Fruit fly (Drosophila melanogaster) whole organism, embryonic: ENCODE measurements around the gene Nsun5.

Source experiments
- Awh ChIP-seq: fragments of 200-800 bp; sonication (Bioruptor generic); IDR thresholded peaks from 2 replicates; pipeline ENCODE4, ENCODE4 v1.3.6; 2022; ENCODE audit warnings: missing biosample characterization, missing genetic modification characterization
- Bdp1 ChIP-seq: fragments of 200-800 bp; sonication (Bioruptor generic); optimal IDR thresholded peaks from 3 replicates; lab custom pipeline; 2016; ENCODE audit warnings: missing biosample characterization, missing genetic modification characterization
- CG10267 ChIP-seq: fragments of 200-800 bp; sonication (Bioruptor generic); optimal IDR thresholded peaks from 2 replicates; lab custom pipeline; 2018; ENCODE audit warnings: missing biosample characterization, mild to moderate bottlenecking, missing genetic modification characterization, moderate library complexity
- CG11093 ChIP-seq: fragments of 200-800 bp; sonication (Bioruptor generic); IDR thresholded peaks from 3 replicates; pipeline ENCODE4 v1.3.6; 2022; ENCODE audit warnings: missing biosample characterization, missing genetic modification characterization
- CG12236 ChIP-seq: fragments of 200-800 bp; sonication (Bioruptor generic); optimal IDR thresholded peaks from 2 replicates; lab custom pipeline; 2016; ENCODE audit warnings: missing biosample characterization, missing genetic modification characterization
- CG12659 ChIP-seq: fragments of 200-800 bp; sonication (Bioruptor generic); optimal IDR thresholded peaks from 3 replicates; lab custom pipeline; 2017; ENCODE audit warnings: mild to moderate bottlenecking, missing biosample characterization, missing genetic modification reagents, missing genetic modification characterization
- CG14710 ChIP-seq: fragments of 200-800 bp; sonication (Bioruptor generic); optimal IDR thresholded peaks from 3 replicates; lab custom pipeline; 2019; ENCODE audit warnings: missing biosample characterization, mild to moderate bottlenecking, missing genetic modification characterization, moderate library complexity
- CG16813 ChIP-seq: fragments of 200-800 bp; sonication (Bioruptor generic); IDR thresholded peaks from 3 replicates; pipeline ENCODE4 v1.3.6; 2022; ENCODE audit warnings: missing biosample characterization, missing genetic modification characterization; ENCODE audit not compliant: partially characterized antibody
- CG17802 ChIP-seq: fragments of 200-800 bp; sonication (Bioruptor generic); optimal IDR thresholded peaks from 2 replicates; lab custom pipeline; 2018; ENCODE audit warnings: missing biosample characterization, mild to moderate bottlenecking, missing genetic modification characterization, moderate library complexity
- CG17829 ChIP-seq: fragments of 200-800 bp; optimal IDR thresholded peaks from 2 replicates; lab custom pipeline; 2019; ENCODE audit warnings: missing biosample characterization, mild to moderate bottlenecking, missing genetic modification characterization, moderate library complexity
- CG2712 ChIP-seq: fragments of 200-800 bp; optimal IDR thresholded peaks from 3 replicates; lab custom pipeline; 2019; ENCODE audit warnings: missing biosample characterization, mild to moderate bottlenecking, missing genetic modification characterization, moderate library complexity
- CG2889 ChIP-seq: fragments of 200-800 bp; sonication (Bioruptor generic); IDR thresholded peaks from 3 replicates; pipeline ENCODE4 v1.3.6; 2022; ENCODE audit warnings: missing biosample characterization, missing genetic modification characterization
- CG32772 ChIP-seq: fragments of 200-800 bp; sonication (Bioruptor generic); IDR thresholded peaks from 2 replicates; pipeline ENCODE4 v1.3.6; 2022; ENCODE audit warnings: missing biosample characterization, missing genetic modification characterization
- CG6175 ChIP-seq: fragments of 200-800 bp; sonication (Bioruptor generic); IDR thresholded peaks from 3 replicates; pipeline ENCODE4 v1.3.6; 2022; ENCODE audit warnings: missing biosample characterization, missing genetic modification characterization
- CG6654 ChIP-seq: fragments of 200-800 bp; sonication (Bioruptor generic); optimal IDR thresholded peaks from 2 replicates; lab custom pipeline; 2017; ENCODE audit warnings: missing biosample characterization, mild to moderate bottlenecking, missing genetic modification characterization
- CG6791 ChIP-seq: fragments of 200-800 bp; sonication (Bioruptor generic); IDR thresholded peaks from 3 replicates; pipeline ENCODE4 v1.3.6; 2022; ENCODE audit warnings: missing biosample characterization, missing genetic modification characterization; ENCODE audit not compliant: partially characterized antibody
- CG7271 ChIP-seq: fragments of 200-800 bp; sonication (Bioruptor generic); optimal IDR thresholded peaks from 2 replicates; lab custom pipeline; 2018; ENCODE audit warnings: missing biosample characterization, mild to moderate bottlenecking, missing genetic modification characterization, moderate library complexity
- CG7357 ChIP-seq: fragments of 200-800 bp; sonication (Bioruptor generic); IDR thresholded peaks from 3 replicates; pipeline ENCODE4 v1.3.6; 2022; ENCODE audit warnings: missing biosample characterization, missing genetic modification characterization
- CG7372 ChIP-seq: fragments of 200-800 bp; sonication (Bioruptor generic); IDR thresholded peaks from 2 replicates; pipeline ENCODE4 v1.3.6; 2022; ENCODE audit warnings: missing biosample characterization, missing genetic modification characterization
- CG8478 ChIP-seq: fragments of >200 bp; optimal IDR thresholded peaks from 2 replicates; lab custom pipeline; 2018
- CTCF ChIP-seq: fragments of 200-800 bp; sonication (Bioruptor generic); optimal IDR thresholded peaks from 2 replicates; lab custom pipeline; 2017; ENCODE audit warnings: missing biosample characterization, mild to moderate bottlenecking, missing genetic modification characterization, moderate library complexity
- Dad ChIP-seq: fragments of 200-800 bp; sonication (Bioruptor generic); optimal IDR thresholded peaks from 3 replicates; lab custom pipeline; 2016; ENCODE audit warnings: missing biosample characterization, missing genetic modification characterization
- Dll ChIP-seq: fragments of 200-800 bp; sonication (Bioruptor generic); IDR thresholded peaks from 4 replicates; pipeline ENCODE4 v1.3.6; 2022; ENCODE audit warnings: missing biosample characterization, missing genetic modification characterization; ENCODE audit not compliant: partially characterized antibody
- Dref ChIP-seq: fragments of 200-800 bp; sonication (Bioruptor generic); IDR thresholded peaks from 2 replicates; pipeline ENCODE4 v1.3.6; 2022; ENCODE audit warnings: missing biosample characterization, missing genetic modification characterization
- Ets97D ChIP-seq: fragments of 200-800 bp; sonication (Bioruptor generic); optimal IDR thresholded peaks from 3 replicates; lab custom pipeline; 2016; ENCODE audit warnings: missing biosample characterization, missing genetic modification characterization
- H15 ChIP-seq: fragments of 200-800 bp; sonication (Bioruptor generic); IDR thresholded peaks from 3 replicates; pipeline ENCODE4 v1.3.6; 2022; ENCODE audit warnings: missing biosample characterization, missing genetic modification characterization
- Hand ChIP-seq: fragments of 200-800 bp; sonication (Bioruptor generic); optimal IDR thresholded peaks from 2 replicates; lab custom pipeline; 2017; ENCODE audit warnings: mild to moderate bottlenecking, missing biosample characterization, missing genetic modification reagents, missing genetic modification characterization
- HmgD ChIP-seq: fragments of 200-800 bp; sonication (Bioruptor generic); optimal IDR thresholded peaks from 3 replicates; lab custom pipeline; 2016; ENCODE audit warnings: missing biosample characterization, missing genetic modification characterization
- Jarid2 ChIP-seq: fragments of 200-800 bp; sonication (Bioruptor generic); optimal IDR thresholded peaks from 3 replicates; lab custom pipeline; 2017; ENCODE audit warnings: mild to moderate bottlenecking, missing biosample characterization, missing genetic modification reagents, missing genetic modification characterization
- Lpt ChIP-seq: fragments of >200 bp; optimal IDR thresholded peaks from 2 replicates; lab custom pipeline; 2018; ENCODE audit warnings: missing biosample characterization, missing genetic modification characterization
- Neu2 ChIP-seq: fragments of 200-800 bp; sonication (Bioruptor generic); optimal IDR thresholded peaks from 3 replicates; lab custom pipeline; 2016; ENCODE audit warnings: missing biosample characterization, missing genetic modification characterization, borderline replicate concordance
- Nf-YA ChIP-seq: fragments of 200-800 bp; sonication (Bioruptor generic); IDR thresholded peaks from 2 replicates; pipeline ENCODE4 v1.3.6; 2022; ENCODE audit warnings: missing biosample characterization, missing genetic modification characterization
- NfI ChIP-seq: fragments of 200-800 bp; sonication (Bioruptor generic); optimal IDR thresholded peaks from 3 replicates; lab custom pipeline; 2018; ENCODE audit warnings: missing biosample characterization, mild to moderate bottlenecking, missing genetic modification characterization, moderate library complexity
- Rfx ChIP-seq: fragments of 200-800 bp; sonication (Bioruptor generic); IDR thresholded peaks from 2 replicates; pipeline ENCODE4 v1.3.6; 2022; ENCODE audit warnings: missing biosample characterization, missing genetic modification characterization
- Sry-δ ChIP-seq: fragments of 200-800 bp; sonication (Bioruptor generic); optimal IDR thresholded peaks from 2 replicates; lab custom pipeline; 2016; ENCODE audit warnings: missing biosample characterization, missing genetic modification characterization
- ab ChIP-seq: fragments of 200-800 bp; sonication (Bioruptor generic); optimal IDR thresholded peaks from 2 replicates; lab custom pipeline; 2016; ENCODE audit warnings: missing biosample characterization, missing genetic modification characterization
- bab2 ChIP-seq: fragments of 200-800 bp; sonication (Bioruptor generic); optimal IDR thresholded peaks from 2 replicates; lab custom pipeline; 2016; ENCODE audit warnings: missing biosample characterization, missing genetic modification characterization
- bbx ChIP-seq: fragments of 200-800 bp; sonication (Bioruptor generic); IDR thresholded peaks from 2 replicates; pipeline ENCODE4 v1.3.6; 2022; ENCODE audit warnings: missing biosample characterization, missing genetic modification characterization; ENCODE audit not compliant: partially characterized antibody
- corto ChIP-seq: fragments of 200-800 bp; sonication (Bioruptor generic); optimal IDR thresholded peaks from 2 replicates; lab custom pipeline; 2016; ENCODE audit warnings: missing biosample characterization, mild to moderate bottlenecking, missing genetic modification characterization, moderate library complexity
- croc ChIP-seq: fragments of 200-800 bp; sonication (Bioruptor generic); conservative IDR thresholded peaks from 3 replicates; pipeline ENCODE4 v1.3.6; 2022; ENCODE audit warnings: missing biosample characterization, missing genetic modification characterization
- crol ChIP-seq: fragments of 200-800 bp; sonication (Bioruptor generic); IDR thresholded peaks from 2 replicates; pipeline ENCODE4 v1.3.6; 2022; ENCODE audit warnings: missing biosample characterization, missing genetic modification characterization
- ewg ChIP-seq: fragments of 200-800 bp; sonication (Bioruptor generic); optimal IDR thresholded peaks from 3 replicates; lab custom pipeline; 2017; ENCODE audit warnings: mild to moderate bottlenecking, missing biosample characterization, missing genetic modification reagents, missing genetic modification characterization
- fd3F ChIP-seq: fragments of 200-800 bp; sonication (Bioruptor generic); optimal IDR thresholded peaks from 2 replicates; lab custom pipeline; 2018; ENCODE audit warnings: missing biosample characterization, mild to moderate bottlenecking, missing genetic modification characterization, moderate library complexity
- luna ChIP-seq: fragments of 200-800 bp; sonication (Bioruptor generic); optimal IDR thresholded peaks from 2 replicates; lab custom pipeline; 2016; ENCODE audit warnings: missing biosample characterization, missing genetic modification characterization
- nau ChIP-seq: fragments of 200-800 bp; sonication (Bioruptor generic); optimal IDR thresholded peaks from 3 replicates; lab custom pipeline; 2017; ENCODE audit warnings: missing biosample characterization, mild to moderate bottlenecking, missing genetic modification characterization, missing genetic modification reagents
- otp ChIP-seq: fragments of 200-800 bp; sonication (Bioruptor generic); IDR thresholded peaks from 3 replicates; pipeline ENCODE4, ENCODE4 v1.3.6; 2022; ENCODE audit warnings: missing biosample characterization, missing genetic modification characterization
- peb ChIP-seq: fragments of 200-800 bp; sonication (Bioruptor generic); IDR thresholded peaks from 2 replicates; pipeline ENCODE4 v1.3.6; 2022; ENCODE audit warnings: missing biosample characterization, missing genetic modification characterization
- pho ChIP-seq: fragments of 200-800 bp; sonication (Bioruptor generic); optimal IDR thresholded peaks from 2 replicates; lab custom pipeline; 2016; ENCODE audit warnings: missing biosample characterization, missing genetic modification characterization
- prd ChIP-seq, 3 experiments: fragments of >200 bp in 2 of 3; fragments of 200-800 bp in 1 of 3; sonication (Bioruptor generic) in 1 of 3; optimal IDR thresholded peaks in 2 of 3; IDR thresholded peaks in 1 of 3; 2 replicates in 2 of 3; 3 replicates in 1 of 3; pipeline versions ENCODE4 v1.3.6 to Lab custom; 2017 to 2022; ENCODE audit warnings: missing biosample characterization in 1 of 3, missing genetic modification characterization in 1 of 3
- ro ChIP-seq: fragments of 200-800 bp; sonication (Bioruptor generic); IDR thresholded peaks from 2 replicates; pipeline ENCODE4 v1.3.6; 2022; ENCODE audit warnings: missing biosample characterization, missing genetic modification characterization
- so ChIP-seq: fragments of 200-800 bp; sonication (Bioruptor generic); IDR thresholded peaks from 3 replicates; pipeline ENCODE4 v1.3.6; 2022; ENCODE audit warnings: missing biosample characterization, missing genetic modification characterization
- wdn ChIP-seq: fragments of 200-800 bp; sonication (Bioruptor generic); IDR thresholded peaks from 2 replicates; pipeline ENCODE4 v1.3.6; 2022; ENCODE audit warnings: missing biosample characterization, missing genetic modification characterization

Gene Nsun5

DNA sequence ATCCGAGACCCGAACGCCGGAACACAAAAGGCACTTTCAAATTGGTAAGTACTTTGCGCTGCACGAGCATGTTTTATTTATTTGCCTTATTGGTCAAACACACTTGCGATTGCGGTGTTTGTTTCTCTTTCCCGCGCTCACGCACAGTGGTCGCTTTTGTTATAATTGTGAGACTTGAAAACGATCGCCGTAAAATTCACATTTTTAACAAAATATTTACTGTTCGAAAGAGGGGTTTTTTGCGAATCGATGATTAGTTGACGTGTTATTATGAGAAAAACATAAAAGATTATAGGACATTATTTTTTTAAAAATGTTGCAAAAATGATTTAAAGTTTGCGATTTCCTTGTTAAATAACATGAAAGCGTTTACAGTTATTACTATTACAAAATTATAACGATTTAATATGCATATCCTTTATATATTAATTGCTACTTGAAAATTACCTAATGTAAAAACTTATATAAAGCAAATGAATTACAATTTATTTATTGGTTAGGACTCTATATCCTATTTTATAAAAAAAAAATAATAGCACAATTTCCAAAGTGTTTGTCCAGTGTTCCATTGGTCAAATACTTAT lies 2.9 kb upstream of the Nsun5 start (continued):
- TF ChIP-seq Awh: peak; percentile 10; the same call in 1 of the 2 replicates
- TF ChIP-seq CG12659 (GFP tag; lab: Kevin White, UChicago): peak; percentile 50
- TF ChIP-seq Dref (GFP tag; lab: Robert Waterston, UW): no peak
- no peak for TF ChIP-seq Neu2
- peak; percentile 8 for TF ChIP-seq Dad
- no peak for TF ChIP-seq CTCF
- no peak for TF ChIP-seq pho (GFP tag; lab: Kevin White, UChicago)
- no peak for TF ChIP-seq Dll (GFP tag; lab: Robert Waterston, UW)
- TF ChIP-seq Jarid2 (GFP tag; lab: Kevin White, UChicago): no peak
- TF ChIP-seq Rfx (GFP tag; lab: Robert Waterston, UW): peak; percentile 55
- TF ChIP-seq CG6654 (GFP tag; lab: Kevin White, UChicago): peak; percentile 33
- TF ChIP-seq CG14710 (tag; lab: Kevin White, UChicago): peak; percentile 31
- TF ChIP-seq CG7372 (GFP tag; lab: Robert Waterston, UW): no peak
- TF ChIP-seq NfI: peak; percentile 42
- TF ChIP-seq CG17802 (tag; lab: Kevin White, UChicago): no peak
- no peak for TF ChIP-seq Lpt (GFP tag; lab: Kevin White, UChicago)
- TF ChIP-seq fd3F (GFP tag; lab: Kevin White, UChicago): no peak
- no peak for TF ChIP-seq ewg (GFP tag; lab: Kevin White, UChicago)
- no peak for TF ChIP-seq wdn (GFP tag; lab: Robert Waterston, UW)
- no peak for TF ChIP-seq ro (GFP tag; lab: Robert Waterston, UW)
- 0 out of 3 replicates have a peak, but pooled peaks have one; percentile 34 for TF ChIP-seq CG2889
- peak; percentile 47 for TF ChIP-seq CG2712 (tag; lab: Kevin White, UChicago)
- no peak for TF ChIP-seq CG7357
- TF ChIP-seq Sry-δ (GFP tag; lab: Kevin White, UChicago): no peak
- peak; percentile 9 for TF ChIP-seq CG17829
- no peak for TF ChIP-seq CG12236 (GFP tag; lab: Kevin White, UChicago)
- TF ChIP-seq ab (GFP tag; lab: Kevin White, UChicago): no peak
- TF ChIP-seq Nf-YA: no peak
- no peak for TF ChIP-seq bab2 (GFP tag; lab: Kevin White, UChicago)
- TF ChIP-seq croc (GFP tag; lab: Robert Waterston, UW): no peak
- TF ChIP-seq CG16813: no peak
- TF ChIP-seq Ets97D: no peak
- TF ChIP-seq CG11093: no peak
- no peak for TF ChIP-seq CG8478 (lab: Kevin White, UChicago)
- TF ChIP-seq corto (GFP tag; lab: Kevin White, UChicago): no peak
- peak; percentile 46; the same call in 2 of the 3 replicates for TF ChIP-seq otp (GFP tag; lab: Robert Waterston, UW)
- no peak for TF ChIP-seq CG6175 (GFP tag; lab: Robert Waterston, UW)
- no peak; the same call in 1 of the 2 replicates for TF ChIP-seq CG32772 (GFP tag; lab: Robert Waterston, UW)
- TF ChIP-seq luna (GFP tag; lab: Kevin White, UChicago): no peak
- peak; percentile 8 for TF ChIP-seq CG10267
- 0 out of 3 replicates have a peak, but pooled peaks have one; percentile 54 for TF ChIP-seq H15

DNA sequence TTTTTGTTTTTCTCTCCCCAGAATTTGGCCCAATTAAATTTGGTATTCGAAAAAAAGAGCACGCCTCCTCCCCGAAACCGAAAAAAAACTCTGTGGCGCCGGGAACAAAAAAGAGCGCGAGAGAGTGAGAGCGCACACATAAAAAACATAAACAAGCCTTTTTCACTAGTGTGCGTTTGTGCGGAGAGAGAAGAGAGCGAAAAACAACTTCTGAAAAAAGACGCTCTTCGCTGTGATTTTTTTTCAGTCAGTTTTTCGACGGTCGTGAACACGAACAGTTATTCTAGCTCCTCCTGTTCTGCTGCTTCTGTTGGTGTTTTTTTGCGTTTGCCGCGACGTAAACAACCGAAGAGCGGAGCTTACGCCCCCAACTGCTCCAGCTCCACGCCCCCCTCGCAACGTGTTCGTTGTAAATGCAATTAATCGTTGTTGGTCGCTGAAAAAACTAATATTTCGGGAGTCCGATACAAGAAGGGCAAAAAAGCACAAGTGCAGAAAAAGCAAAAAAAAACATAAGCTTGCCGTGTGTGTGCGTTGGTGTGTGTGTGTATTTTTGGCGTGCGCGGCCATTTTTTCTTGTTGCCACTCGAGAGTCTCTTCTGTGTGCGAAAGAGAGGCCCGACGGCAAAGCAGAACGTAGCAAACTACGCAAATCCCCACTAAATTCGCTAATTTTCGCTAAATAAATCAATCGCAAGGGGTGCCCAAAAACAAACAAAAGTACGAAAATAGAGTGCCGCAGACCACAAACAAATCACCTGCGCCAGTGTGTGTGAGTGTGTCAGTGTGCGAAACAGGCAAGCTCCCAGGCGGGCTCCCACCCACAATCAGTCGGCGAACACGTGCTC lies 2.1 kb upstream of the Nsun5 start, which contains the start of gene sqz:
sqz (plus strand) TSS at position 240 of the 848 bp plus-strand sequence.
- TF ChIP-seq bbx (GFP tag; lab: Robert Waterston, UW): peak; percentile 69
- TF ChIP-seq nau (GFP tag; lab: Kevin White, UChicago): peak; percentile 74
- TF ChIP-seq CG6791: no peak
- TF ChIP-seq HmgD (GFP tag; lab: Kevin White, UChicago): peak; percentile 15
- peak; percentile 51; the same call in 1 of the 2 replicates for TF ChIP-seq crol (GFP tag; lab: Robert Waterston, UW)
- TF ChIP-seq peb (GFP tag; lab: Robert Waterston, UW): no peak
- no peak for TF ChIP-seq CG7271
- TF ChIP-seq so (GFP tag; lab: Robert Waterston, UW): peak; percentile 42; the same call in 1 of the 3 replicates
- no peak for TF ChIP-seq Bdp1 (GFP tag; lab: Kevin White, UChicago)
- TF ChIP-seq prd (optimal IDR thresholded peaks at IDR 0.05; lab: Kevin White, UChicago): no peak
- TF ChIP-seq prd (GFP tag; IDR thresholded peaks at IDR 0.05; lab: Robert Waterston, UW): no peak
- TF ChIP-seq Hand (GFP tag; lab: Kevin White, UChicago): no peak
